Worm (Caenorhabditis elegans) whole organism, L4/young adult: ENCODE measurements around the gene fbxb-83.

Experiments
- dao-5 ChIP-seq: sonication (generic microtip); optimal IDR thresholded peaks from 2 replicates; lab custom pipeline; 2016; ENCODE audit warnings: missing genotype, missing genetic modification characterization, moderate library complexity, missing compliant biosample characterization
- him-1 ChIP-seq: sonication (generic microtip); optimal IDR thresholded peaks from 2 replicates; lab custom pipeline; 2016; ENCODE audit warnings: missing genotype, missing genetic modification reagents, missing genetic modification characterization, missing compliant biosample characterization

DNA sequence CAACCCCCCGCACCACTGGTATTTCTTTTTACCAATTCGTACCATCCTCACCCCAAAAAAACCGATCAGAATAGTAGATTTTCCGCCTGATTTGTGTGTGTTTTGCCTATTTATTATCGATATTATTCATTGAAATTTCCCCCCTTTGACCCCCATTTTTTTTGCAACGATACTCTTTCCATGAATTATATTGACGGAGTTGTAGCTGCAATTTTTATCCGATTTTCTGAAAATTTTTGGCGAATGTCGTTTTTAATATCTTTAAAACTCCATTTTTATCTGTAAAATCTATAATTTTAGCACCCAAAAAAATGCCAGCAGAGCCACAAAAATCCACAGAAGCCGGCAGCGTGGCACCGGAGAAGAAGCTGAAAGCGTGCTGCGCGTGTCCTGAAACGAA is 45.7 kb upstream of the fbxb-83 start, which contains the start of gene cox-17:
- TF ChIP-seq dao-5 (tag; lab: Kevin White, UChicago) (no peak), him-1 (no peak)
